Fruit fly (Drosophila melanogaster): ENCODE data around the gene cDIP.

DNA sequence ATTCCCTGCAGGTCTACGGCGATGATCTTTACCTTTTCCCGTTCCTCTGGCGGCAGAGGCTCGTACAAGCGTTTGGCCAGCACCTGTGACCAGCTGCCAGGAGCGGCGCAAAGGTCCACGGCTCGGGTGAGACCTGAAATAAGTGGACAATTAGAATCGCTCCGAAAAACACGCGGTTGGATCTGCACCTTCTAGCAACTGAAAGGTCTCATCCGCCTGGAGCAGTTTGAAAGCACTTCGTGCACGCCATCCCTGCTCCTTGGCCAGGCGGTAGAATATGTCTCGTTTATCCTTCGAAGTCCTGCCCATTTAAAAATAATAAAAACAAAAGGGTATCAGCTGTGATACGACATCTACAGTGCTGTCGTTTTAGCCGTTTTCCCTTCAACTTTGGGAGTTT is 27.4 kb downstream of the cDIP start, which contains the start of gene Trm7-34:
- TF ChIP-seq Myc (optimal IDR thresholded peaks at IDR 0.05) (no peak), insv (optimal IDR thresholded peaks at IDR 0.05) (no peak), Sin3A (optimal IDR thresholded peaks at IDR 0.05) (no peak)
